Worm (Caenorhabditis elegans) whole organism, L4 larva: Measurements from ENCODE around the gene arl-1.

Experiments used
- pqm-1 ChIP-seq: sonication (generic microtip); optimal IDR thresholded peaks from 2 replicates; lab custom pipeline; 2017; ENCODE audit warnings: missing biosample characterization, missing genetic modification characterization
- ztf-11 ChIP-seq: fragments of 150-350 bp; optimal IDR thresholded peaks from 2 replicates; lab custom pipeline; 2014; ENCODE audit warnings: missing biosample characterization, missing genetic modification characterization

DNA sequence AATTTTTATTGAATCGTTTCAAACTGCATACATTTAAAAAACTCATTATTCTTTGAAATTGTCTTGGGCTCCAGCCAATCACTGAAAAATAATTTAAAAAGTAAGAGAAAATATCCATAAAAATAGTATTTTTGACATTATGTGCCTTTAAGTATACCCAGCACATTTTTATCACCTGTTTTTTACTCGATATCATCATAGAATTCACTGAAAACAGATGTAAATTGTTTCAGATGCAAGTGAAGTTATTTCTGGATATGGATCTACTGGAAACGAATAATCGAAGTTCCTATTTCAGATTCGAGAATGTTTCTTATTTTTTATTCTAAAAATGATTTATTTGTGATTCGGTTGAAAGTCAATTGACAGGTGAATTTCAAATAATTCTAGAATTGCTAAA lies 27.2 kb upstream of the arl-1 start:
- TF ChIP-seq ztf-11 (tag; lab: Kevin White, UChicago) (no peak), pqm-1 (tag; lab: Kevin White, UChicago) (no peak)
